Worm (Caenorhabditis elegans): Measurements from ENCODE around the gene F16H6.3.

Gene F16H6.3

DNA sequence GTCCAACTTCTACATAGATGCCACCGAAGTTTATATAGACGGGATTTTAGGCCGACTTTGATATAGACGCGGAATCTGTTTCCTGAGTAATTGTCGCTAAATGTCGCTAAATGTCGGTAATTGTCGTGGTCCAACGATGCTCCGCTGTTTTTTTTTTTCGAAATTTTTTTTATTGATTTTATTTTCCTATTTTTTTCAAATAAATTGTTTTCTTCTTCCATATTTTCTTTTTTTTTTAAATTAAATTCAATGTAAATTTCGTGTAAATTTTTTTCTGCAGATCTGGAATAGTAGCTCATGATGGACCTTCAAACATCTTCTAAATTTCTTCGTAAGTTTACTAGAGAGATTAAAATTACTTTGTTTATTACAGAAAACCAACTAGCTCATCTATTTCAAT, 10.2 kb upstream of the F16H6.3 start, which contains the start of gene C31G12.3:
Gene C31G12.3, plus strand, starts transcription at position 301 of the 400 bp plus-strand sequence.
- TF ChIP-seq flh-1 (GFP tag; optimal IDR thresholded peaks at IDR 0.05), result no peak

DNA sequence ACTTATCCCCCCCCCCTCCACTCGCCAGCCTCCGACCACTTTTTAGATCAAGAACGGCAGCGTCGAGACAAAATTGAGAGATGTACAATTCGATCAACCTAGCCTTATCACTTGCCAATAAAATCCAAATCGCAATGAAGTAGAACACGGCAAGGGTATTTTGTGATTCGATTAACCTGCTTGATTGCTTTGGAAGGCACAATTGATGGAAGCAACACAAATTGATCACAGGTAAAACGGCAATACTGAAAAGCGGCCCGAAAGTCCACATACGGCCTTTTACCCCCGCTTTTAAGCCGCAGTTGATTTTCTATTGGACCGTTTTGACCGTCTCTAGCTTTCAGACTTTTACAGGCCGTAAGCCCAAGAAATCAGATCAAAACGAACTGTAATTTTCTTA, 6.8 kb upstream of the F16H6.3 start, which contains the start of gene clec-245:
Gene clec-245, minus strand, starts transcription at position 101 of the 400 bp plus-strand sequence.
- TF ChIP-seq flh-1 (GFP tag; optimal IDR thresholded peaks at IDR 0.05), result no peak
- no peak for TF ChIP-seq sptf-1 (tag; optimal IDR thresholded peaks at IDR 0.05)
- TF ChIP-seq sem-2 (GFP tag; optimal IDR thresholded peaks at IDR 0.05), result no peak

DNA sequence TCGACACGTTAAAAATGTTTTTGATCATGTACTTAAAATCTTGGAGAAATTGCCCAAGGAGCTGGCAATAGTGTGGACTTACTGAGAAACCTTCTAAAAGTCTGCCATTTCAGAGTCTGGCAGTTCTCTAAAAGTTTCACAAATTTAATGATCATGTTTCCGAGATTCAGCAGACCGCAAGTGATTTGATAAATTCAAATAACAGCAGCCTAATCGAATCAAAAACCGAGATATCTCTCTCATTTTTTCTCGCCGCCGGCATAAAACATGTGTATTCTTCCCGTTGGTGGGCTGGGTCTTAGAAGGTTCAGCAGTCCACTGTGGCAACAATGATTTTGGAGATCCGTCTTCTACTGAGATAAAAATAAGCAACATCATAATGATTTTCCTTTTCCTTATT, 5.9 kb upstream of the F16H6.3 start, which contains the start of gene clec-246:
Gene clec-246, plus strand, starts transcription at position 301 of the 400 bp plus-strand sequence.
- TF ChIP-seq unc-120 (tag; optimal IDR thresholded peaks at IDR 0.05; ENCODE audit: poor library complexity, severe bottlenecking), result no peak
- no peak for TF ChIP-seq ceh-39 (tag; optimal IDR thresholded peaks at IDR 0.05)
- TF ChIP-seq unc-62 (GFP tag; optimal IDR thresholded peaks at IDR 0.05), result no peak
- no peak for TF ChIP-seq mls-2 (tag; optimal IDR thresholded peaks at IDR 0.05)
- no peak for TF ChIP-seq cnd-1 (tag; optimal IDR thresholded peaks at IDR 0.05)
- no peak for TF ChIP-seq elt-1 (tag; optimal IDR thresholded peaks at IDR 0.05; ENCODE audit: borderline replicate concordance, insufficient read depth)
- no peak for TF ChIP-seq lsy-2 (tag; optimal IDR thresholded peaks at IDR 0.05)
- no peak for TF ChIP-seq ham-2 (GFP tag; optimal IDR thresholded peaks at IDR 0.05)
- TF ChIP-seq ceh-83 (GFP tag; optimal IDR thresholded peaks at IDR 0.05), result no peak
- TF ChIP-seq mep-1 (tag; optimal IDR thresholded peaks at IDR 0.05), result no peak
- TF ChIP-seq ceh-43 (GFP tag; optimal IDR thresholded peaks at IDR 0.05), result no peak
- TF ChIP-seq snpc-4 (tag; optimal IDR thresholded peaks at IDR 0.05), result no peak
- no peak for TF ChIP-seq mab-5 (tag; optimal IDR thresholded peaks at IDR 0.05)
- no peak for TF ChIP-seq lin-13 (tag; optimal IDR thresholded peaks at IDR 0.05)

DNA sequence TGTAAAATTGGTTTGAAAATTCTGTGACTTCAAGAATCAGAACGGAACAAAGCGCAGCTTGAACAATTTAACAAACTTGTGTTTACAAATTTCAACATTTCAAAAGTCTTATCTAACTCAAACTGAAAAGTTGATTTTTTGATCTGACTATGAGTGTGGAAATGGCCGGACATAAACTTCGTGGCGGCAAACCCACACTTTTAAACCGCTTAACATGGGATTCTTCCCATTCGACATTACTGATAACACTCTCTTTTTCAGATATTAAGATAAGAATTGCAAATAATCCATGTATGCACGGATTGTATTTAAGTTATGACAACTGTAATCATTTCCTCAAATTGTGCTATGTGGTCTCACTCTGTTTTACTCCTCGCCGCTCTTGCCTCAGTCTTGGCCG, 4.0 kb upstream of the F16H6.3 start, which contains the start of gene clec-42:
Gene clec-42, plus strand, starts transcription at position 285 of the 400 bp plus-strand sequence.
- TF ChIP-seq nhr-12 (tag; optimal IDR thresholded peaks at IDR 0.05) (no peak), elt-1 (tag; optimal IDR thresholded peaks at IDR 0.05; ENCODE audit: borderline replicate concordance, insufficient read depth) (no peak), snpc-4 (tag; optimal IDR thresholded peaks at IDR 0.05) (no peak), pha-4 (tag; optimal IDR thresholded peaks at IDR 0.05) (no peak), mab-5 (tag; optimal IDR thresholded peaks at IDR 0.05) (no peak), ceh-83 (GFP tag; optimal IDR thresholded peaks at IDR 0.05) (no peak), unc-62 (GFP tag; optimal IDR thresholded peaks at IDR 0.05) (no peak), tbx-8 (GFP tag; optimal IDR thresholded peaks at IDR 0.05) (no peak), mep-1 (tag; optimal IDR thresholded peaks at IDR 0.05) (no peak), lsy-2 (tag; optimal IDR thresholded peaks at IDR 0.05) (no peak), nhr-28 (tag; optimal IDR thresholded peaks at IDR 0.05) (no peak), unc-120 (tag; optimal IDR thresholded peaks at IDR 0.05; ENCODE audit: poor library complexity, severe bottlenecking) (no peak), mls-2 (tag; optimal IDR thresholded peaks at IDR 0.05) (no peak), elt-3 (tag; optimal IDR thresholded peaks at IDR 0.05) (no peak), ceh-39 (tag; optimal IDR thresholded peaks at IDR 0.05) (no peak), blmp-1 (tag; optimal IDR thresholded peaks at IDR 0.05) (no peak), ztf-11 (tag; optimal IDR thresholded peaks at IDR 0.05) (no peak)

DNA sequence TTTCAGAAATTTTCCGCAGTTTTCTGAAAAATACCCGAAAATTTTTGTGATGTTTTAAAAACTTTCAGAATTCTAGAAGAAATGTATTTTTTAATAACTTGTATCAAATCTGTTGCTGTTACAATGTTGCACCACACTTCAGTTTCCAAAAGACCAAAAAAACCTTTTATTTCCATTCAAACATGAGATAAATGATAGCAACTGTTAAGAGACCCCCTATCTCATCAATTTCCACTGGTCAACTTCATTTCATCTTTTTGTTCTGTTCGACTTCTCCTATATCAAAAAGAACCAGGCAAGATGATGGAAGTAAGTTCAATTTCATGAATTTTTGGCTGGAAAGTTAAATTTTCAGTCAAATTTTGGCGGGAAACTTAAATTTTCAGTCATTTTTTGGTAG, 3.3 kb downstream of the F16H6.3 start, which contains the start of gene F16H6.4:
Gene F16H6.4, plus strand, starts transcription at position 301 of the 400 bp plus-strand sequence.
- TF ChIP-seq ceh-43 (GFP tag; optimal IDR thresholded peaks at IDR 0.05), result no peak
- TF ChIP-seq nhr-2 (tag; optimal IDR thresholded peaks at IDR 0.05), result no peak
- TF ChIP-seq hlh-1 (tag; optimal IDR thresholded peaks at IDR 0.05), result no peak
- TF ChIP-seq ztf-11 (tag; optimal IDR thresholded peaks at IDR 0.05), result no peak
- no peak for TF ChIP-seq unc-39 (tag; optimal IDR thresholded peaks at IDR 0.05)
- TF ChIP-seq pha-4 (tag; optimal IDR thresholded peaks at IDR 0.05), result no peak
- TF ChIP-seq ceh-39 (tag; optimal IDR thresholded peaks at IDR 0.05), result no peak
- TF ChIP-seq bed-3 (GFP tag; optimal IDR thresholded peaks at IDR 0.05), result no peak
- TF ChIP-seq nhr-28 (tag; optimal IDR thresholded peaks at IDR 0.05), result no peak
- TF ChIP-seq nhr-76 (tag; optimal IDR thresholded peaks at IDR 0.05), result no peak

DNA sequence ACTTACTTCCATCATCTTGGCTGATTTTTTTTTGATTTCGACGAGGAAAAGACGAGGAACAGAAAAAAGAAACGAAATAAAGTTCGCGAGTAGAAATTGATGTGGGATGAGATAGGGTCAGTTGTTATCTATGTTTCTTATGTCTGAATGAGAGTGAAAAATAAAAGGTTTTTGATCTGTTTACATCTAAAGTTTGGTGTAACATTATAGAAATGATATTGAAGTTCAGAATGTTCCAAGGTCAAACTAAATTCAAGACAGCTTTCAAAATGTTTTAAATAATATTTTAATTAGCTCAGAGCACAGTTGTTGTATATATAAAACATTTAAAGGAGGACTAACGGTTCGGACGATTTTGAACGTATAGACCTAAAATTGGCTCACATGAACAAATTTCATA, 14.0 kb downstream of the F16H6.3 start, which contains the start of gene F16H6.7:
Gene F16H6.7, minus strand, starts transcription at position 101 of the 400 bp plus-strand sequence.
- TF ChIP-seq mep-1 (tag; optimal IDR thresholded peaks at IDR 0.05), result no peak
- no peak for TF ChIP-seq ceh-83 (GFP tag; optimal IDR thresholded peaks at IDR 0.05)
- TF ChIP-seq ces-1 (GFP tag; optimal IDR thresholded peaks at IDR 0.05), result no peak
- TF ChIP-seq unc-39 (tag; optimal IDR thresholded peaks at IDR 0.05), result no peak
- no peak for TF ChIP-seq nhr-2 (tag; optimal IDR thresholded peaks at IDR 0.05)
- no peak for TF ChIP-seq drap-1 (GFP tag; optimal IDR thresholded peaks at IDR 0.05)
- no peak for TF ChIP-seq ham-2 (GFP tag; optimal IDR thresholded peaks at IDR 0.05)
- no peak for TF ChIP-seq ceh-39 (tag; optimal IDR thresholded peaks at IDR 0.05)
- no peak for TF ChIP-seq nhr-28 (tag; optimal IDR thresholded peaks at IDR 0.05)
- TF ChIP-seq unc-62 (GFP tag; optimal IDR thresholded peaks at IDR 0.05), result no peak
- TF ChIP-seq elt-3 (tag; optimal IDR thresholded peaks at IDR 0.05), result no peak
- TF ChIP-seq ceh-43 (GFP tag; optimal IDR thresholded peaks at IDR 0.05), result no peak
- no peak for TF ChIP-seq cnd-1 (tag; optimal IDR thresholded peaks at IDR 0.05)
- no peak for TF ChIP-seq nhr-76 (tag; optimal IDR thresholded peaks at IDR 0.05)
- no peak for TF ChIP-seq lin-32 (GFP tag; optimal IDR thresholded peaks at IDR 0.05)
- no peak for TF ChIP-seq mls-2 (tag; optimal IDR thresholded peaks at IDR 0.05)
- no peak for TF ChIP-seq M03D4.4 (tag; optimal IDR thresholded peaks at IDR 0.05)
- no peak for TF ChIP-seq nhr-237 (tag; optimal IDR thresholded peaks at IDR 0.05)
- no peak for TF ChIP-seq flh-1 (GFP tag; optimal IDR thresholded peaks at IDR 0.05)

Measured in whole organism, mixed stage, embryonic.